Worm (Caenorhabditis elegans) whole organism, young adult: ENCODE measurements around the gene Y49F6B.13.
"Not testable (repeated sequence)": the region's sequence is repeated elsewhere in the genome, so short reads cannot be mapped to it uniquely, and the experiment has no call there.

Experiments used
- D2030.7 ChIP-seq: fragments of 200-800 bp; sonication (Bioruptor generic); IDR thresholded peaks from 2 replicates; pipeline ENCODE4 v1.3.6; 2022; ENCODE audit warnings: missing genetic modification reagents, missing genetic modification characterization, missing compliant biosample characterization
- F39B2.1 ChIP-seq: fragments of 200-800 bp; sonication (Bioruptor generic); IDR thresholded peaks from 2 replicates; pipeline ENCODE4 v1.3.6; 2022; ENCODE audit warnings: missing genetic modification reagents, missing genetic modification characterization, missing compliant biosample characterization
- F55B11.4 ChIP-seq: sonication (generic microtip); optimal IDR thresholded peaks from 2 replicates; lab custom pipeline; 2016; ENCODE audit warnings: missing compliant biosample characterization, missing genetic modification characterization, borderline replicate concordance; ENCODE audit not compliant: insufficient read depth
- Y56A3A.18 ChIP-seq: fragments of 200-800 bp; sonication (Bioruptor generic); IDR thresholded peaks from 2 replicates; pipeline ENCODE4 v1.3.6; 2022; ENCODE audit warnings: missing genetic modification reagents, missing genetic modification characterization, missing compliant biosample characterization
- Y67H2A.10 ChIP-seq: fragments of 200-800 bp; sonication (Bioruptor generic); conservative IDR thresholded peaks from 2 replicates; pipeline ENCODE4 v1.3.6; 2022; ENCODE audit warnings: missing genetic modification reagents, missing genetic modification characterization, missing compliant biosample characterization
- Y95B8A.8 ChIP-seq: fragments of 200-800 bp; sonication (Bioruptor generic); IDR thresholded peaks from 2 replicates; pipeline ENCODE4 v1.3.6; 2022; ENCODE audit warnings: missing genetic modification reagents, missing genetic modification characterization, missing compliant biosample characterization
- akir-1 ChIP-seq: fragments of 200-800 bp; sonication (Bioruptor generic); optimal IDR thresholded peaks from 2 replicates; lab custom pipeline; 2018; ENCODE audit warnings: mild to moderate bottlenecking, missing genetic modification characterization, moderate library complexity, missing compliant biosample characterization
- athp-1 ChIP-seq: sonication (generic microtip); optimal IDR thresholded peaks from 2 replicates; lab custom pipeline; 2017; ENCODE audit warnings: mild to moderate bottlenecking, missing genetic modification characterization, missing compliant biosample characterization
- attf-5 ChIP-seq: fragments of 200-800 bp; sonication (Bioruptor generic); optimal IDR thresholded peaks from 2 replicates; lab custom pipeline; 2018; ENCODE audit warnings: mild to moderate bottlenecking, missing genetic modification characterization, missing compliant biosample characterization
- bed-2 ChIP-seq: fragments of 200-800 bp; sonication (Bioruptor generic); IDR thresholded peaks from 2 replicates; pipeline ENCODE4 v1.3.6; 2022; ENCODE audit warnings: missing genetic modification reagents, missing genetic modification characterization, missing compliant biosample characterization
- ccch-3 ChIP-seq: fragments of 200-800 bp; sonication (Bioruptor generic); optimal IDR thresholded peaks from 2 replicates; lab custom pipeline; 2018; ENCODE audit warnings: mild to moderate bottlenecking, missing genetic modification characterization, missing compliant biosample characterization
- cebp-1 ChIP-seq, 2 experiments: fragments of 200-800 bp in 1 of 2; sonication (Bioruptor generic) in 1 of 2; sonication (generic microtip) in 1 of 2; IDR thresholded peaks in 1 of 2; optimal IDR thresholded peaks in 1 of 2; 2 replicates each; pipeline versions ENCODE4 v1.3.6 to Lab custom; 2017 to 2022; ENCODE audit warnings: missing compliant biosample characterization in 2 of 2, missing genetic modification characterization in 2 of 2, mild to moderate bottlenecking in 1 of 2, missing genetic modification reagents in 1 of 2, moderate library complexity in 1 of 2
- ceh-58 ChIP-seq: fragments of 200-800 bp; sonication (Bioruptor generic); IDR thresholded peaks from 2 replicates; pipeline ENCODE4 v1.3.6; 2022; ENCODE audit warnings: missing genetic modification characterization, missing compliant biosample characterization
- ceh-79 ChIP-seq: sonication (generic microtip); optimal IDR thresholded peaks from 2 replicates; lab custom pipeline; 2017; ENCODE audit warnings: mild to moderate bottlenecking, missing genetic modification characterization, missing compliant biosample characterization
- chd-7 ChIP-seq: sonication (generic microtip); optimal IDR thresholded peaks from 2 replicates; lab custom pipeline; 2016; ENCODE audit warnings: mild to moderate bottlenecking, missing genetic modification characterization, moderate library complexity, missing compliant biosample characterization
- efl-1 ChIP-seq: fragments of 150-350 bp; optimal IDR thresholded peaks from 2 replicates; lab custom pipeline; 2014; ENCODE audit warnings: missing biosample characterization, missing genetic modification reagents, missing genetic modification characterization
- egl-18 ChIP-seq: fragments of 200-800 bp; sonication (Bioruptor generic); IDR thresholded peaks from 2 replicates; pipeline ENCODE4 v1.3.6; 2022; ENCODE audit warnings: missing genetic modification reagents, missing genetic modification characterization, missing compliant biosample characterization
- hlh-12 ChIP-seq: sonication (generic microtip); optimal IDR thresholded peaks from 2 replicates; lab custom pipeline; 2016; ENCODE audit warnings: missing genetic modification characterization, missing compliant biosample characterization
- hrde-1 ChIP-seq: sonication (generic microtip); optimal IDR thresholded peaks from 2 replicates; lab custom pipeline; 2016; ENCODE audit warnings: missing genetic modification characterization, mild to moderate bottlenecking, missing compliant biosample characterization, moderate library complexity, missing genotype, missing genetic modification reagents, borderline replicate concordance
- hsf-1 ChIP-seq: fragments of 200-800 bp; sonication (Bioruptor generic); IDR thresholded peaks from 2 replicates; pipeline ENCODE4 v1.3.6; 2022; ENCODE audit warnings: missing genetic modification reagents, missing genetic modification characterization, missing compliant biosample characterization
- let-526 ChIP-seq: fragments of 200-800 bp; sonication (Bioruptor generic); IDR thresholded peaks from 2 replicates; pipeline ENCODE4 v1.3.6; 2022; ENCODE audit warnings: missing genetic modification reagents, missing genetic modification characterization, missing compliant biosample characterization
- lin-26 ChIP-seq: fragments of 200-800 bp; sonication (Bioruptor generic); IDR thresholded peaks from 2 replicates; pipeline ENCODE4 v1.3.6; 2022; ENCODE audit warnings: missing genetic modification reagents, missing genetic modification characterization, missing compliant biosample characterization
- lin-40 ChIP-seq: sonication (generic microtip); optimal IDR thresholded peaks from 2 replicates; lab custom pipeline; 2016; ENCODE audit warnings: missing genetic modification characterization, mild to moderate bottlenecking, missing compliant biosample characterization, missing genotype, missing genetic modification reagents
- madf-3 ChIP-seq: fragments of 200-800 bp; sonication (Bioruptor generic); IDR thresholded peaks from 2 replicates; pipeline ENCODE4 v1.3.6; 2022; ENCODE audit warnings: missing genetic modification reagents, missing genetic modification characterization, missing compliant biosample characterization
- mel-28 ChIP-seq: sonication (generic microtip); optimal IDR thresholded peaks from 2 replicates; lab custom pipeline; 2016; ENCODE audit warnings: borderline replicate concordance, mild to moderate bottlenecking, missing genetic modification characterization, missing compliant biosample characterization
- mes-4 ChIP-seq: sonication (generic microtip); optimal IDR thresholded peaks from 2 replicates; lab custom pipeline; 2016; ENCODE audit warnings: missing genotype, missing genetic modification characterization, missing compliant biosample characterization
- nfya-2 ChIP-seq: fragments of 200-800 bp; sonication (Bioruptor generic); IDR thresholded peaks from 2 replicates; pipeline ENCODE4 v1.3.6; 2022; ENCODE audit warnings: missing genetic modification reagents, missing genetic modification characterization, missing compliant biosample characterization
- nhr-120 ChIP-seq: fragments of 200-800 bp; sonication (Bioruptor generic); IDR thresholded peaks from 2 replicates; pipeline ENCODE4 v1.3.6; 2022; ENCODE audit warnings: missing genetic modification characterization, missing compliant biosample characterization
- nhr-179 ChIP-seq: sonication (generic microtip); optimal IDR thresholded peaks from 2 replicates; lab custom pipeline; 2016; ENCODE audit warnings: mild to moderate bottlenecking, missing genetic modification characterization, missing compliant biosample characterization
- rcor-1 ChIP-seq: fragments of 200-800 bp; sonication (Bioruptor generic); IDR thresholded peaks from 2 replicates; pipeline ENCODE4 v1.3.6; 2022; ENCODE audit warnings: missing genetic modification reagents, missing genetic modification characterization, missing compliant biosample characterization
- rpc-1 ChIP-seq, 2 experiments: fragments of 150-350 bp in 1 of 2; sonication (generic microtip) in 1 of 2; optimal IDR thresholded peaks; 2 replicates each; lab custom pipeline; 2014 to 2018; ENCODE audit warnings: missing biosample characterization in 1 of 2, missing genetic modification characterization in 1 of 2, missing genetic modification reagents in 1 of 2, missing genotype in 1 of 2
- snpc-4 ChIP-seq, 5 experiments: fragments of 150-350 bp in 1 of 5; sonication (generic microtip) in 4 of 5; optimal IDR thresholded peaks; 2 replicates each; lab custom pipeline; 2014 to 2018; ENCODE audit warnings: missing genetic modification characterization in 5 of 5, missing biosample characterization in 3 of 5, antibody characterized with exemption in 2 of 5, mild to moderate bottlenecking in 2 of 5, missing compliant biosample characterization in 2 of 5, missing genotype in 2 of 5, moderate library complexity in 2 of 5, missing genetic modification reagents in 1 of 5
- ztf-6 ChIP-seq: fragments of 200-800 bp; sonication (Bioruptor generic); IDR thresholded peaks from 2 replicates; pipeline ENCODE4 v1.3.6; 2022; ENCODE audit warnings: missing genetic modification reagents, missing genetic modification characterization, missing compliant biosample characterization

Y49F6B.13 gene

DNA sequence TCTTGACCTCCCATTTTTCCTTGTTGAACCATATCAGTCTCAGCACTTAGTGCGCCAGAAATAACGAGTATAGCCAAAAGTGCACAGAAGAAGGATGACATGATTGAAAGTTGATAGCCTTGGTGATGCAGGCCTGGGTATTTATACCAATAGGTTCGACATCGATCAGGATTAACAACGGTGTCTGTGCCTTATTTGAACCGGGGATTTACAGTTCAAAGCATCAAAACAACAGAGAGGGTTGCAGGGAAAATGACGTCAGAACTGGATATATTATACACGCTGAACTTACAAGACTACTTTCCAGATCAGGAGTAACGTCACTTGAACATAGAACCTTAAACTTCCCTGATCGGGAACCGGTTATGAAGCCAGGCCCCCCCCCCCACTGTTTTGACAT is 813 bp upstream of the Y49F6B.13 start, which contains the start of gene Y49F6B.12:
Y49F6B.12 (minus strand) TSS at position 101 of the 400 bp plus-strand sequence.
- TF ChIP-seq nhr-120 (GFP tag; lab: Robert Waterston, UW) = no peak
- no peak for TF ChIP-seq mel-28
- no peak for TF ChIP-seq hrde-1
- TF ChIP-seq chd-7 = no peak
- no peak for TF ChIP-seq akir-1 (GFP tag; lab: Kevin White, UChicago)
- TF ChIP-seq D2030.7 (GFP tag; lab: Robert Waterston, UW) = no peak
- TF ChIP-seq F39B2.1 (GFP tag; lab: Robert Waterston, UW) = no peak
- TF ChIP-seq Y67H2A.10 = no peak

DNA sequence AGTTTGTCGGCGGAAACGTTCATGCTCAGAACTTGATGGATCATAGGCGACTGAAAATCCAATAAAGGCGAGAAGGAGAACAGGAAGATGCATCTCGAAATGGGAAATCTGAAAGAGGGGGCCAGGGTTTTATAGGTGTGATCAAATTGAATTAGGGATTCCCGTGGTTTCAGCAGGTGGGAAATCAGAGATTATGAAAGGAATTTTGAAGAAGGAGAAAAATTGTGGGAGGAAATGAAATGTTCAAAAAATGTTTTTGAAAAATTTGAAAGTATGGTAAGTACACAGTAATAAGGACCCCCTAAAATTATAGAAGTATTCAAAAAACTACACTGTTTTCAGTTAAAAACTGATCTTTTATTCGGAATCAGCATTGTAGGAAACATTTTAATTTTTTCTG is 954 bp downstream of the Y49F6B.13 start, which contains the start of gene Y49F6B.20:
Y49F6B.20 (minus strand) TSS at position 101 of the 400 bp plus-strand sequence.
- TF ChIP-seq lin-26 (GFP tag; lab: Robert Waterston, UW) (no peak), rpc-1 (optimal IDR thresholded peaks at IDR 0.05; lab: Kevin White, UChicago) (no peak), rpc-1 (tag; optimal IDR thresholded peaks at IDR 0.05; lab: Kevin White, UChicago) (no peak), F55B11.4 (tag; lab: Kevin White, UChicago) (no peak), nfya-2 (no peak), ztf-6 (no peak)

DNA sequence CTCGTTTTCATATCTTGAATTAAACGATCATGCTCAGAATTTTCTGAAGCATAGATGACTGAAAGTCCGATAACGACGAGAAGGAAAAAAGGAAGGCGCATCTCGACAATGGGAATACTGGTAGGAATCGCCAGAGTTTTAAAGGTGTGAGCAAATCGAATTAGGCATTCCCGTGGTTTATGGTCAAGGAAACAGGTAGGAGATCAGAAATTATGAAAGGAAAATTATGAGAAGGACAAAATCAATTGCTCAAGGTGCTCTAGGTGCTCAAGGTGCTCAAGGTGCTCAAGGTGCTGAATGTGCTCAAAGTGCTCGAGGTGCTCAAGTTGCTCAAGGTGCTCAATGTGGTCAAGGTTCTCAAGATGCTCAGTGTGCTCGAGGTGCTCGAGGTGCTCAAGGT is 6.9 kb downstream of the Y49F6B.13 start, which contains the start of gene C16C8.10:
C16C8.10 (minus strand) TSS at position 101 of the 400 bp plus-strand sequence.
- not testable (repeated sequence) for TF ChIP-seq nhr-179 (tag; lab: Kevin White, UChicago); attf-5 (GFP tag; lab: Kevin White, UChicago); hsf-1 (GFP tag; lab: Robert Waterston, UW)
- TF ChIP-seq, all 124 proteins: peak for 0; not testable (repeated sequence) for 124

DNA sequence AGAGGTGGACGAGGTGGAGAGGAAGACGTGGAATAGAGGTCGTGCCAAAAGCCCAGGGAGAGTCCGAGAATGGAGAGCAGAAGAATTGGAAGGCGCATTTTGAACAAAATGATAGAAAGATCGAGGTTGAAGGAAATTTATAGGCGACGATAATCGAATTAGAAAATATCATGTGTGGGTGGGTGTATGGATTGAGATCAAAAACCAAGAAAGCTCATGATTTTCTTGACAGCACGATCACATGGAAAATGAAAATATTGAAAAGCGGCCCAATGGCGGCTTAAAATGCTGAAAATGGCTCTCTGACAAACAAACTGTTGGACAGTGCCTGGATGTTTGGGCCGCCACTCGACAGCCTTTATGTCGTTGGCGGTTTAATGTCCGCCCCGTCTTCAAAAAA is 8.4 kb downstream of the Y49F6B.13 start, which contains the start of gene C16C8.9:
C16C8.9 (minus strand) TSS at position 101 of the 400 bp plus-strand sequence.
- no peak for TF ChIP-seq ccch-3 (GFP tag; lab: Kevin White, UChicago)
- TF ChIP-seq akir-1 (GFP tag; lab: Kevin White, UChicago) = no peak
- no peak for TF ChIP-seq ceh-58 (GFP tag; lab: Robert Waterston, UW)
- TF ChIP-seq hlh-12 = no peak
- TF ChIP-seq Y56A3A.18 (GFP tag; lab: Robert Waterston, UW) = no peak
- TF ChIP-seq egl-18 = no peak
- no peak for TF ChIP-seq efl-1
- TF ChIP-seq nfya-2 = no peak
- no peak for TF ChIP-seq D2030.7 (GFP tag; lab: Robert Waterston, UW)
- no peak for TF ChIP-seq athp-1 (tag; lab: Kevin White, UChicago)
- TF ChIP-seq let-526 (GFP tag; lab: Robert Waterston, UW) = no peak
- no peak for TF ChIP-seq lin-40
- no peak for TF ChIP-seq mes-4 (tag; lab: Kevin White, UChicago)
- no peak for TF ChIP-seq rcor-1 (GFP tag; lab: Robert Waterston, UW)
- TF ChIP-seq cebp-1 (GFP tag; IDR thresholded peaks at IDR 0.05; lab: Robert Waterston, UW) = no peak
- no peak for TF ChIP-seq cebp-1 (tag; optimal IDR thresholded peaks at IDR 0.05; lab: Kevin White, UChicago)
- TF ChIP-seq bed-2 = no peak
- TF ChIP-seq Y95B8A.8 (GFP tag; lab: Robert Waterston, UW) = no peak
- TF ChIP-seq snpc-4 (GFP tag; optimal IDR thresholded peaks at IDR 0.05; lab: Kevin White, UChicago) = no peak
- TF ChIP-seq snpc-4 (tag; optimal IDR thresholded peaks at IDR 0.05; lab: Kevin White, UChicago) = no peak
- no peak for TF ChIP-seq madf-3 (GFP tag; lab: Robert Waterston, UW)
- no peak for TF ChIP-seq ceh-79 (tag; lab: Kevin White, UChicago)
